Worm (Caenorhabditis elegans) whole organism, late embryonic: ENCODE measurements around the gene C34B4.3.

Experiments
- C38D4.7 ChIP-seq: fragments of 200-800 bp; sonication (Bioruptor generic); optimal IDR thresholded peaks from 2 replicates; lab custom pipeline; 2018; ENCODE audit warnings: mild to moderate bottlenecking, missing genetic modification characterization, moderate library complexity, missing compliant biosample characterization
- F13H6.1 ChIP-seq: sonication (generic microtip); optimal IDR thresholded peaks from 2 replicates; lab custom pipeline; 2016; ENCODE audit warnings: missing genetic modification characterization, missing compliant biosample characterization
- K09A11.1 ChIP-seq: sonication (generic microtip); optimal IDR thresholded peaks from 2 replicates; lab custom pipeline; 2017; ENCODE audit warnings: antibody characterized with exemption, mild to moderate bottlenecking, missing genetic modification characterization, missing compliant biosample characterization; ENCODE audit not compliant: insufficient read depth
- Y22D7AL.16 ChIP-seq: sonication (generic microtip); optimal IDR thresholded peaks from 2 replicates; lab custom pipeline; 2016; ENCODE audit warnings: missing genetic modification characterization, missing compliant biosample characterization
- ahr-1 ChIP-seq: sonication (generic microtip); optimal IDR thresholded peaks from 2 replicates; lab custom pipeline; 2016; ENCODE audit warnings: missing genetic modification characterization, missing compliant biosample characterization
- ama-1 ChIP-seq: fragments of 150-350 bp; optimal IDR thresholded peaks from 2 replicates; lab custom pipeline; 2014
- ceh-19 ChIP-seq: fragments of 200-800 bp; sonication (Bioruptor generic); optimal IDR thresholded peaks from 2 replicates; lab custom pipeline; 2018; ENCODE audit warnings: mild to moderate bottlenecking, missing genetic modification characterization, missing compliant biosample characterization
- ceh-2 ChIP-seq: sonication (generic microtip); optimal IDR thresholded peaks from 2 replicates; lab custom pipeline; 2016; ENCODE audit warnings: missing genotype, missing genetic modification characterization, missing compliant biosample characterization
- ceh-22 ChIP-seq: sonication (generic microtip); optimal IDR thresholded peaks from 2 replicates; lab custom pipeline; 2017; ENCODE audit warnings: missing biosample characterization, missing genetic modification characterization
- ceh-24 ChIP-seq: sonication (generic microtip); optimal IDR thresholded peaks from 2 replicates; lab custom pipeline; 2016; ENCODE audit warnings: mild to moderate bottlenecking, missing genetic modification characterization, missing compliant biosample characterization
- ceh-48 ChIP-seq: sonication (generic microtip); optimal IDR thresholded peaks from 2 replicates; lab custom pipeline; 2016; ENCODE audit warnings: missing genetic modification characterization, inconsistent platforms, missing compliant biosample characterization
- ceh-6 ChIP-seq: fragments of 200-800 bp; sonication (Bioruptor generic); optimal IDR thresholded peaks from 2 replicates; lab custom pipeline; 2018; ENCODE audit warnings: mild to moderate bottlenecking, missing genetic modification characterization, missing compliant biosample characterization
- ceh-9 ChIP-seq: sonication (generic microtip); optimal IDR thresholded peaks from 2 replicates; lab custom pipeline; 2016; ENCODE audit warnings: mild to moderate bottlenecking, missing genetic modification characterization, inconsistent platforms, missing compliant biosample characterization
- che-1 ChIP-seq: sonication (generic microtip); optimal IDR thresholded peaks from 2 replicates; lab custom pipeline; 2016; ENCODE audit warnings: mild to moderate bottlenecking, missing genetic modification characterization, missing compliant biosample characterization
- elt-2 ChIP-seq: sonication (generic microtip); optimal IDR thresholded peaks from 2 replicates; lab custom pipeline; 2016; ENCODE audit warnings: missing genetic modification reagents, missing genetic modification characterization, missing compliant biosample characterization
- eyg-1 ChIP-seq: sonication (generic microtip); optimal IDR thresholded peaks from 2 replicates; lab custom pipeline; 2016; ENCODE audit warnings: missing genotype, missing genetic modification characterization, missing compliant biosample characterization
- fax-1 ChIP-seq: sonication (generic microtip); optimal IDR thresholded peaks from 2 replicates; lab custom pipeline; 2016; ENCODE audit warnings: missing genotype, missing genetic modification characterization, missing compliant biosample characterization
- fkh-10 ChIP-seq: fragments of 150-350 bp; optimal IDR thresholded peaks from 2 replicates; lab custom pipeline; 2014; ENCODE audit warnings: missing biosample characterization, missing genetic modification reagents, missing genetic modification characterization
- fkh-6 ChIP-seq: sonication (generic microtip); optimal IDR thresholded peaks from 2 replicates; lab custom pipeline; 2016; ENCODE audit warnings: missing genetic modification characterization, missing compliant biosample characterization
- hlh-15 ChIP-seq: sonication (generic microtip); optimal IDR thresholded peaks from 2 replicates; lab custom pipeline; 2016; ENCODE audit warnings: missing genetic modification characterization, missing compliant biosample characterization
- hlh-30 ChIP-seq: sonication (generic microtip); optimal IDR thresholded peaks from 2 replicates; lab custom pipeline; 2017; ENCODE audit warnings: antibody characterized with exemption, missing genetic modification characterization, missing compliant biosample characterization; ENCODE audit not compliant: insufficient read depth
- hlh-8 ChIP-seq: sonication (generic microtip); optimal IDR thresholded peaks from 2 replicates; lab custom pipeline; 2016; ENCODE audit warnings: missing genotype, missing genetic modification characterization, missing compliant biosample characterization
- lim-6 ChIP-seq: sonication (generic microtip); optimal IDR thresholded peaks from 2 replicates; lab custom pipeline; 2016; ENCODE audit warnings: missing genetic modification characterization, missing compliant biosample characterization
- madf-2 ChIP-seq: sonication (generic microtip); optimal IDR thresholded peaks from 2 replicates; lab custom pipeline; 2017; ENCODE audit warnings: missing genetic modification characterization, missing compliant biosample characterization
- mec-3 ChIP-seq: sonication (generic microtip); optimal IDR thresholded peaks from 2 replicates; lab custom pipeline; 2016; ENCODE audit warnings: borderline replicate concordance, missing genetic modification characterization, missing compliant biosample characterization
- nfya-1 ChIP-seq: sonication (generic microtip); optimal IDR thresholded peaks from 2 replicates; lab custom pipeline; 2017; ENCODE audit warnings: missing genetic modification characterization, mild to moderate bottlenecking, missing compliant biosample characterization, antibody characterized with exemption, moderate library complexity
- nhr-11 ChIP-seq: fragments of 150-350 bp; optimal IDR thresholded peaks from 2 replicates; lab custom pipeline; 2014; ENCODE audit warnings: missing biosample characterization, missing genetic modification characterization
- npax-4 ChIP-seq: sonication (generic microtip); optimal IDR thresholded peaks from 2 replicates; lab custom pipeline; 2016; ENCODE audit warnings: missing genetic modification characterization, missing compliant biosample characterization
- odd-2 ChIP-seq: sonication (generic microtip); optimal IDR thresholded peaks from 2 replicates; lab custom pipeline; 2017; ENCODE audit warnings: antibody characterized with exemption, mild to moderate bottlenecking, missing genetic modification characterization, missing compliant biosample characterization
- pax-1 ChIP-seq: fragments of 150-350 bp; optimal IDR thresholded peaks from 2 replicates; lab custom pipeline; 2014; ENCODE audit warnings: missing biosample characterization, missing genetic modification characterization
- pha-2 ChIP-seq: sonication (generic microtip); optimal IDR thresholded peaks from 2 replicates; lab custom pipeline; 2017; ENCODE audit warnings: mild to moderate bottlenecking, missing genetic modification characterization, missing compliant biosample characterization
- pha-4 ChIP-seq: fragments of 150-350 bp; optimal IDR thresholded peaks from 2 replicates; lab custom pipeline; 2018; ENCODE audit warnings: missing biosample characterization, missing genetic modification reagents, missing genetic modification characterization
- pros-1 ChIP-seq: fragments of 150-350 bp; optimal IDR thresholded peaks from 2 replicates; lab custom pipeline; 2014; ENCODE audit warnings: missing biosample characterization, missing genetic modification reagents, missing genetic modification characterization
- sox-4 ChIP-seq: sonication (generic microtip); optimal IDR thresholded peaks from 2 replicates; lab custom pipeline; 2017; ENCODE audit warnings: mild to moderate bottlenecking, missing genetic modification characterization, inconsistent platforms, missing compliant biosample characterization
- tbx-2 ChIP-seq: sonication (generic microtip); optimal IDR thresholded peaks from 2 replicates; lab custom pipeline; 2016; ENCODE audit warnings: missing genetic modification characterization, missing compliant biosample characterization
- tbx-7 ChIP-seq: sonication (generic microtip); optimal IDR thresholded peaks from 2 replicates; lab custom pipeline; 2016; ENCODE audit warnings: missing genotype, missing genetic modification characterization, missing compliant biosample characterization
- ttx-3 ChIP-seq: sonication (generic microtip); optimal IDR thresholded peaks from 2 replicates; lab custom pipeline; 2016; ENCODE audit warnings: missing genetic modification reagents, missing genetic modification characterization, missing compliant biosample characterization
- zip-5 ChIP-seq: sonication (generic microtip); optimal IDR thresholded peaks from 2 replicates; lab custom pipeline; 2016; ENCODE audit warnings: missing genetic modification characterization, missing compliant biosample characterization
- ztf-16 ChIP-seq: sonication (generic microtip); optimal IDR thresholded peaks from 2 replicates; lab custom pipeline; 2017; ENCODE audit warnings: missing genetic modification characterization, missing compliant biosample characterization

Gene C34B4.3

ce11 chrV:13049149-13049610, 21.8 kb downstream of the C34B4.3 start, which contains the start of gene W07G4.8:
W07G4.8 (minus strand) TSS chrV:13049560.
- TF ChIP-seq hlh-15, result no peak
- TF ChIP-seq pha-4 (tag; lab: Kevin White, UChicago), result no peak
- no peak for TF ChIP-seq lim-6
- no peak for TF ChIP-seq madf-2 (tag; lab: Kevin White, UChicago)
- no peak for TF ChIP-seq sox-4 (tag; lab: Kevin White, UChicago)
- TF ChIP-seq hlh-8, result no peak
- no peak for TF ChIP-seq ahr-1 (tag; lab: Kevin White, UChicago)
- TF ChIP-seq hlh-30, result no peak
- no peak for TF ChIP-seq ceh-6 (GFP tag; lab: Kevin White, UChicago)
- TF ChIP-seq C38D4.7, result no peak
- no peak for TF ChIP-seq ama-1
- TF ChIP-seq ceh-48, result no peak

ce11 chrV:13047574-13048030, 23.4 kb downstream of the C34B4.3 start, which contains the start of gene W07G4.5:
W07G4.5 (plus strand) TSS chrV:13047980.
- TF ChIP-seq hlh-15 (no peak), mec-3 (tag; lab: Kevin White, UChicago) (no peak), che-1 (tag; lab: Kevin White, UChicago) (no peak), ceh-19 (no peak), fkh-10 (GFP tag; lab: Kevin White, UChicago) (no peak), fkh-6 (tag; lab: Kevin White, UChicago) (no peak), tbx-7 (no peak), ceh-9 (tag; lab: Kevin White, UChicago) (no peak), odd-2 (tag; lab: Kevin White, UChicago) (no peak), sox-4 (tag; lab: Kevin White, UChicago) (no peak), nhr-11 (tag; lab: Kevin White, UChicago) (no peak), Y22D7AL.16 (no peak), tbx-2 (no peak), ceh-24 (tag; lab: Kevin White, UChicago) (no peak), pax-1 (tag; lab: Kevin White, UChicago) (no peak), npax-4 (no peak)

- peak; percentile 7 for TF ChIP-seq elt-2
- TF ChIP-seq zip-5 (tag; lab: Kevin White, UChicago), result no peak
- no peak for TF ChIP-seq K09A11.1 (tag; lab: Kevin White, UChicago)
Measured at ce11 chrV:13046125-13047123, 24.5 kb downstream of the C34B4.3 start.

- TF ChIP-seq ztf-16 (tag; lab: Kevin White, UChicago), result no peak
- TF ChIP-seq madf-2 (tag; lab: Kevin White, UChicago), result no peak
- TF ChIP-seq nhr-11 (tag; lab: Kevin White, UChicago), result no peak
- TF ChIP-seq pha-2 (tag; lab: Kevin White, UChicago), result no peak
- no peak for TF ChIP-seq nfya-1 (tag; lab: Kevin White, UChicago)
- TF ChIP-seq fax-1, result no peak
- TF ChIP-seq C38D4.7, result no peak
- no peak for TF ChIP-seq ceh-9 (tag; lab: Kevin White, UChicago)
- no peak for TF ChIP-seq pros-1 (tag; lab: Kevin White, UChicago)
- no peak for TF ChIP-seq ceh-2 (tag; lab: Kevin White, UChicago)
- no peak for TF ChIP-seq ttx-3 (tag; lab: Kevin White, UChicago)
- no peak for TF ChIP-seq hlh-15
- no peak for TF ChIP-seq ceh-22
- TF ChIP-seq tbx-7, result no peak
- TF ChIP-seq F13H6.1 (tag; lab: Kevin White, UChicago), result no peak
- no peak for TF ChIP-seq Y22D7AL.16
- TF ChIP-seq elt-2, result no peak
- TF ChIP-seq sox-4 (tag; lab: Kevin White, UChicago), result no peak
- no peak for TF ChIP-seq eyg-1
Measured at ce11 chrV:13045017-13045416, 25.9 kb downstream of the C34B4.3 start.
